Worm (Caenorhabditis elegans): Measurements from ENCODE around the gene Y32B12B.4.

Y32B12B.4 gene

ce11 chrV:16548013-16548655, 5.0 kb upstream of the Y32B12B.4 start:
- TF ChIP-seq dox-1 (GFP tag; IDR thresholded peaks at IDR 0.05), result peak; percentile 74
- 0 out of 2 replicates have a peak, but pooled peaks have one; percentile 13 for TF ChIP-seq pbrm-1 (GFP tag; IDR thresholded peaks at IDR 0.05)
- peak; percentile 96 for TF ChIP-seq hsf-1 (GFP tag; IDR thresholded peaks at IDR 0.05)
- peak; percentile 13 for TF ChIP-seq egrh-3 (GFP tag; IDR thresholded peaks at IDR 0.05)
- TF ChIP-seq madf-6 (GFP tag; IDR thresholded peaks at IDR 0.05), result peak; percentile 30; the same call in 1 of the 2 replicates

DNA sequence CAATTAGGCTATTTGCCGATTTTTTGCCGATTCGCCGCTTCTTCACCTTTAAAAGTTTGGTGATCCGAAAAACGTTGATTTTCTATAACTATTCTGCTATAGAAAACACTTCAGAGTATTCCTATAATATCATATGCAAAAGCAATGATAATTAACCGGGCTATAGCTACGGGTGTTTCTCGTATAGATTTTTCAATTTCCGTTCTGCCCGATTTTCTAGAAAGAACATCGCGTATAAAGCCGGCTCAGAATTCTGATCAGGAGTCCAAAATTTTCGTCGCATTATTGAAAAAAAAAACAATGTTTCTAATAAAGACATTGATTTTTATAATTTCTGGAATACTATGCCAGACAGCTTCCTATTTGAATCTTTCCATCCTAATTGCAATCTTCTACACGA, 2.4 kb upstream of the Y32B12B.4 start, which contains the start of gene srbc-65:
Gene srbc-65, plus strand, starts transcription at position 301 of the 400 bp plus-strand sequence.
- TF ChIP-seq F52B5.7 (tag; optimal IDR thresholded peaks at IDR 0.05), result no peak
- TF ChIP-seq dpff-1 (tag; optimal IDR thresholded peaks at IDR 0.05), result no peak
- TF ChIP-seq pha-4 (tag; optimal IDR thresholded peaks at IDR 0.05), result no peak
- no peak for TF ChIP-seq ceh-100 (GFP tag; IDR thresholded peaks at IDR 0.05)
- TF ChIP-seq F57C9.4 (tag; optimal IDR thresholded peaks at IDR 0.05), result no peak

DNA sequence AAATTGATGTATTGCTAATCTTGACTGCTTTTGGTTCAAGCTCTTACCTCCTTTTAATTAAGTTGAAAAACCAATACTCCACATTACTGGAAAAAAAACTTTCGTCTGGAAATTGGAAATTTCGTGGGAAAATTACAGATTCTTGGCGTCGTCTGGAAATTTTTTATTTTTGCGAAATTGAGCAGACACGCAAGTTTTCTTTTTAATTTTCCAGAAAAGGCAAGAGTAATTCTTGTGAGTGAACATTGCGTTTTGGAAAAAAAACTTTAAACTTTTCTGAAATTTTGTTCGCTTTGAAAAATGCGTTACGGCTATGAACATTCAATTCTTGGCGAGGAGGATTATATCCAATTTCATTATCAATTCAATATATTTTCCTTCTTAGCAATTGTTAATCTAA, 12.5 kb downstream of the Y32B12B.4 start, which contains the start of gene sru-45:
Gene sru-45, plus strand, starts transcription at position 301 of the 400 bp plus-strand sequence.
- TF ChIP-seq bed-1 (GFP tag; IDR thresholded peaks at IDR 0.05) (no peak), attf-6 (GFP tag; IDR thresholded peaks at IDR 0.05) (no peak), hsf-1 (GFP tag; IDR thresholded peaks at IDR 0.05) (no peak), pha-4 (tag; optimal IDR thresholded peaks at IDR 0.05) (no peak)

DNA sequence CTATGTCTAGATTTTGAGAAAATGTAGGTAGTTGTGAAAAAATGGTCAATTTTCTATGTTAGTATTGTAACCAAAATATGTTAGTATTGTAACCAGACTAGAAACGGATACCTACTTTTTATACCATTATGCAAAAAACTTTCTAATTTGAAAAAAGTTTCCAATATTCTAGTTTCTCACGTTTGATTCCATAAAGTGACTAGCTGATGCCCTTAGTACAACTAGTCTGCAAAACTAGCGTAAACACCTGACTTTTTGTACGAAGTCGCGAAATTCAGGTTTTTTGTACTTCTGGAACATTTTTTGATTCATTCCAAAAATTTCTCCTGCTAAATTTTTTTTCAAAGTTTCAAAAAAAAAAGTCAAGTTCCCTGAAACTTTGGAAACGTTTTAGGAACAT, 14.9 kb downstream of the Y32B12B.4 start:
- TF ChIP-seq egl-44 (GFP tag; IDR thresholded peaks at IDR 0.05) (no peak), F22D6.2 (tag; optimal IDR thresholded peaks at IDR 0.05) (no peak), ceh-91 (GFP tag; IDR thresholded peaks at IDR 0.05) (no peak), tbx-9 (tag; optimal IDR thresholded peaks at IDR 0.05; ENCODE audit: borderline replicate concordance) (no peak)

ce11 chrV:16570697-16571096, 17.6 kb downstream of the Y32B12B.4 start, which contains the start of gene nhr-233:
Gene nhr-233, minus strand, starts transcription at chrV:16570797.
- no peak for TF ChIP-seq repo-1 (tag; optimal IDR thresholded peaks at IDR 0.05)
- no peak for TF ChIP-seq hmg-20 (GFP tag; IDR thresholded peaks at IDR 0.05)
- TF ChIP-seq lsy-27 (tag; optimal IDR thresholded peaks at IDR 0.05; ENCODE audit: borderline replicate concordance, insufficient read depth), result no peak
- no peak for TF ChIP-seq ztf-28 (GFP tag; IDR thresholded peaks at IDR 0.05)
- TF ChIP-seq snpc-3.4 (tag; optimal IDR thresholded peaks at IDR 0.05), result no peak
- no peak for TF ChIP-seq Y53G8AR.9 (GFP tag; conservative IDR thresholded peaks at IDR 0.05)
- no peak for TF ChIP-seq zim-3 (tag; optimal IDR thresholded peaks at IDR 0.05)
- no peak for TF ChIP-seq bed-2 (GFP tag; IDR thresholded peaks at IDR 0.05)
- TF ChIP-seq madf-6 (GFP tag; IDR thresholded peaks at IDR 0.05), result no peak
- no peak for TF ChIP-seq tbx-9 (tag; optimal IDR thresholded peaks at IDR 0.05; ENCODE audit: borderline replicate concordance)
- TF ChIP-seq ztf-22 (GFP tag; optimal IDR thresholded peaks at IDR 0.05), result no peak
- no peak for TF ChIP-seq nhr-80 (tag; optimal IDR thresholded peaks at IDR 0.05)
- TF ChIP-seq mel-28 (tag; optimal IDR thresholded peaks at IDR 0.05; ENCODE audit: borderline replicate concordance), result no peak
- TF ChIP-seq cebp-2 (GFP tag; IDR thresholded peaks at IDR 0.05), result no peak
- no peak for TF ChIP-seq athp-1 (tag; optimal IDR thresholded peaks at IDR 0.05)
- TF ChIP-seq ztf-3 (GFP tag; optimal IDR thresholded peaks at IDR 0.05), result no peak
- no peak for TF ChIP-seq mcd-1 (GFP tag; IDR thresholded peaks at IDR 0.05)
- no peak for TF ChIP-seq madf-10 (tag; optimal IDR thresholded peaks at IDR 0.05)

Data from whole organism, young adult.